Fruit fly (Drosophila melanogaster) Kc167 (cell line): Measurements from ENCODE around the gene gcm2.

Experiments
- Sin3A ChIP-seq: fragments of >200 bp; optimal IDR thresholded peaks from 2 replicates; lab custom pipeline; 2018; ENCODE audit warnings: missing external identifiers
- h ChIP-seq: fragments of >200 bp; optimal IDR thresholded peaks from 3 replicates; lab custom pipeline; 2018; ENCODE audit warnings: missing external identifiers

- TF ChIP-seq Sin3A (lab: Kevin White, UChicago) = no peak
- no peak for TF ChIP-seq h
Observed at dm6 chr2L:9616654-9617053, 8.3 kb downstream of the gcm2 start.
